Fruit fly (Drosophila melanogaster): Measurements from ENCODE around the gene pigeon.

pigeon gene

dm6 chr2L:19233300-19233699 lies 47.5 kb downstream of the pigeon start (continued):
- TF ChIP-seq CG8290 (GFP tag; optimal IDR thresholded peaks at IDR 0.05) (no peak), CG8290 (tag; optimal IDR thresholded peaks at IDR 0.05) (no peak), p53 (GFP tag; optimal IDR thresholded peaks at IDR 0.05) (no peak), CG6272 (GFP tag; IDR thresholded peaks at IDR 0.05) (no peak), Hand (GFP tag; optimal IDR thresholded peaks at IDR 0.05) (peak; percentile 36), vfl (GFP tag; optimal IDR thresholded peaks at IDR 0.05) (no peak), Pdp1 (GFP tag; optimal IDR thresholded peaks at IDR 0.05) (peak in 1 of 2 experiments; percentile 12), CG8359 (GFP tag; optimal IDR thresholded peaks at IDR 0.05; ENCODE audit: borderline replicate concordance) (no peak), CG15479 (GFP tag; optimal IDR thresholded peaks at IDR 0.05) (no peak), E2f2 (GFP tag; IDR thresholded peaks at IDR 0.05) (peak; percentile 7; the same call in 1 of the 2 replicates), hkb (optimal IDR thresholded peaks at IDR 0.05) (no peak), hkb (GFP tag; IDR thresholded peaks at IDR 0.05) (peak; percentile 46), h (optimal IDR thresholded peaks at IDR 0.05) (no peak), lmd (GFP tag; IDR thresholded peaks at IDR 0.05) (peak; percentile 38; the same call in 1 of the 2 replicates), CG1529 (GFP tag; optimal IDR thresholded peaks at IDR 0.05) (no peak), CG18599 (GFP tag; optimal IDR thresholded peaks at IDR 0.05) (peak; percentile 67), CG4424 (GFP tag; optimal IDR thresholded peaks at IDR 0.05) (peak; percentile 9), dmrt99B (tag; optimal IDR thresholded peaks at IDR 0.05) (peak; percentile 36), yki (optimal IDR thresholded peaks at IDR 0.05) (no peak), tgo (GFP tag; IDR thresholded peaks at IDR 0.05) (0 out of 3 replicates have a peak, but pooled peaks have one; percentile 24), mld (GFP tag; IDR thresholded peaks at IDR 0.05; ENCODE audit: partially characterized antibody) (no peak), CG6689 (GFP tag; IDR thresholded peaks at IDR 0.05) (0 out of 2 replicates have a peak, but pooled peaks have one; percentile 22), CG10209 (GFP tag; optimal IDR thresholded peaks at IDR 0.05) (peak; percentile 18), tna (GFP tag; IDR thresholded peaks at IDR 0.05; ENCODE audit: partially characterized antibody) (no peak), CG10274 (GFP tag; optimal IDR thresholded peaks at IDR 0.05) (no peak), CG7928 (GFP tag; optimal IDR thresholded peaks at IDR 0.05) (no peak), Atf-2 (GFP tag; optimal IDR thresholded peaks at IDR 0.05) (no peak), ap (GFP tag; IDR thresholded peaks at IDR 0.05) (0 out of 2 replicates have a peak, but pooled peaks have one; percentile 31), Med (GFP tag) (peak; percentile 79), pita (GFP tag; optimal IDR thresholded peaks at IDR 0.05) (no peak), CG17359 (tag; optimal IDR thresholded peaks at IDR 0.05) (no peak), CG17829 (tag; optimal IDR thresholded peaks at IDR 0.05) (peak; percentile 17), fd96Cb (tag; optimal IDR thresholded peaks at IDR 0.05) (peak; percentile 19), prd (optimal IDR thresholded peaks at IDR 0.05) (no peak), prd (GFP tag; IDR thresholded peaks at IDR 0.05) (peak; percentile 68; the same call in 2 of the 3 replicates), B-H1 (GFP tag; IDR thresholded peaks at IDR 0.05) (no peak), phol (tag; optimal IDR thresholded peaks at IDR 0.05) (peak; percentile 2), Ptx1 (GFP tag; IDR thresholded peaks at IDR 0.05) (peak; percentile 16; the same call in 1 of the 2 replicates), CG11247 (GFP tag; IDR thresholded peaks at IDR 0.05) (no peak), CG15514 (GFP tag; optimal IDR thresholded peaks at IDR 0.05) (peak; percentile 7), schlank (tag; optimal IDR thresholded peaks at IDR 0.05) (no peak), CG1792 (GFP tag; optimal IDR thresholded peaks at IDR 0.05) (no peak), CG14860 (GFP tag; IDR thresholded peaks at IDR 0.05; ENCODE audit: partially characterized antibody) (no peak), ash1 (GFP tag; optimal IDR thresholded peaks at IDR 0.05) (no peak), NC2β (GFP tag; optimal IDR thresholded peaks at IDR 0.05) (no peak), Fer3 (tag; optimal IDR thresholded peaks at IDR 0.05) (peak; percentile 3), mam (GFP tag; optimal IDR thresholded peaks at IDR 0.05) (peak; percentile 30), CG1024 (GFP tag; IDR thresholded peaks at IDR 0.05) (no peak), Optix (GFP tag; IDR thresholded peaks at IDR 0.05) (peak; percentile 30; the same call in 1 of the 3 replicates), gem (tag; optimal IDR thresholded peaks at IDR 0.05) (peak; percentile 64), CG11696 (GFP tag; IDR thresholded peaks at IDR 0.05) (0 out of 2 replicates have a peak, but pooled peaks have one; percentile 33), her (GFP tag; optimal IDR thresholded peaks at IDR 0.05) (no peak)
